Fruit fly (Drosophila melanogaster): ENCODE measurements around the gene Tm1.

Tm1 gene

dm6 chr3R:15291551-15292223 lies 13.7 kb downstream of the Tm1 start:
- TF ChIP-seq dsf (GFP tag; optimal IDR thresholded peaks at IDR 0.05; ENCODE audit: borderline replicate concordance) (no peak), jim (GFP tag; optimal IDR thresholded peaks at IDR 0.05) (no peak), dl (GFP tag; optimal IDR thresholded peaks at IDR 0.05; ENCODE audit: insufficient read depth in 1 of 2, partially characterized antibody in 2 of 2) (peak; percentile 86 to 92), psq (GFP tag; optimal IDR thresholded peaks at IDR 0.05) (peak; percentile 64), OdsH (GFP tag; optimal IDR thresholded peaks at IDR 0.05) (peak; percentile 32), h (GFP tag; optimal IDR thresholded peaks at IDR 0.05) (peak; percentile 24), rgr (GFP tag; optimal IDR thresholded peaks at IDR 0.05) (peak; percentile 8), Sp1 (GFP tag; optimal IDR thresholded peaks at IDR 0.05) (peak; percentile 34), sv (GFP tag; optimal IDR thresholded peaks at IDR 0.05) (no peak), Vsx2 (GFP tag; optimal IDR thresholded peaks at IDR 0.05; ENCODE audit: partially characterized antibody) (peak; percentile 70), Hr78 (GFP tag; optimal IDR thresholded peaks at IDR 0.05) (no peak), Dif (GFP tag; optimal IDR thresholded peaks at IDR 0.05; ENCODE audit: partially characterized antibody) (peak; percentile 90)

- peak in 1 of 2 experiments; percentile 40 for TF ChIP-seq foxo (GFP tag; optimal IDR thresholded peaks at IDR 0.05)
- TF ChIP-seq brk (GFP tag; optimal IDR thresholded peaks at IDR 0.05): no peak
- TF ChIP-seq Dfd (GFP tag; optimal IDR thresholded peaks at IDR 0.05): peak; percentile 94
These were observed 14.4 kb downstream of the Tm1 start for dm6 chr3R:15292241-15293004.

- TF ChIP-seq psq (GFP tag; optimal IDR thresholded peaks at IDR 0.05): peak; percentile 75
- peak in 1 of 2 experiments; percentile 55 for TF ChIP-seq foxo (GFP tag; optimal IDR thresholded peaks at IDR 0.05)
- peak; percentile 30 for TF ChIP-seq br (GFP tag; optimal IDR thresholded peaks at IDR 0.05)
- TF ChIP-seq HLH106 (tag; optimal IDR thresholded peaks at IDR 0.05): peak; percentile 27
- peak; percentile 56 for TF ChIP-seq OdsH (GFP tag; optimal IDR thresholded peaks at IDR 0.05)
- peak; percentile 85 for TF ChIP-seq woc (GFP tag; optimal IDR thresholded peaks at IDR 0.05)
- TF ChIP-seq Hnf4 (GFP tag; optimal IDR thresholded peaks at IDR 0.05): no peak
- TF ChIP-seq Vsx2 (GFP tag; optimal IDR thresholded peaks at IDR 0.05; ENCODE audit: partially characterized antibody): no peak
- TF ChIP-seq Sp1 (GFP tag; optimal IDR thresholded peaks at IDR 0.05): peak; percentile 58
- peak; percentile 13 for TF ChIP-seq Rel (GFP tag; optimal IDR thresholded peaks at IDR 0.05)
- no peak for TF ChIP-seq Rel (tag; optimal IDR thresholded peaks at IDR 0.05)
- TF ChIP-seq fru (GFP tag; optimal IDR thresholded peaks at IDR 0.05): peak; percentile 45
- peak; percentile 52 for TF ChIP-seq ey (GFP tag; optimal IDR thresholded peaks at IDR 0.05)
- peak; percentile 59 for TF ChIP-seq h (GFP tag; optimal IDR thresholded peaks at IDR 0.05)
- TF ChIP-seq Myc (optimal IDR thresholded peaks at IDR 0.05): no peak
- TF ChIP-seq jim (GFP tag; optimal IDR thresholded peaks at IDR 0.05): peak; percentile 65
- no peak for TF ChIP-seq GATAd (GFP tag; optimal IDR thresholded peaks at IDR 0.05)
These were observed 15.2 kb downstream of the Tm1 start for dm6 chr3R:15293005-15293877.

dm6 chr3R:15293878-15294350 lies 15.9 kb downstream of the Tm1 start:
- TF ChIP-seq woc (GFP tag; optimal IDR thresholded peaks at IDR 0.05) (peak; percentile 55), CG9705 (GFP tag; optimal IDR thresholded peaks at IDR 0.05) (no peak), jim (GFP tag; optimal IDR thresholded peaks at IDR 0.05) (no peak), dsf (GFP tag; optimal IDR thresholded peaks at IDR 0.05; ENCODE audit: borderline replicate concordance) (no peak)

dm6 chr3R:15297904-15298303 lies 19.9 kb downstream of the Tm1 start:
- TF ChIP-seq Hr83 (GFP tag; optimal IDR thresholded peaks at IDR 0.05; ENCODE audit: poor library complexity, severe bottlenecking): peak; percentile 13
- no peak for TF ChIP-seq Rel (GFP tag; optimal IDR thresholded peaks at IDR 0.05)
- peak; percentile 59 for TF ChIP-seq Rel (tag; optimal IDR thresholded peaks at IDR 0.05)
- peak; percentile 94 for TF ChIP-seq psq (GFP tag; optimal IDR thresholded peaks at IDR 0.05)
- peak in 1 of 2 experiments; percentile 17 for TF ChIP-seq dl (GFP tag; optimal IDR thresholded peaks at IDR 0.05; ENCODE audit: insufficient read depth in 1 of 2, partially characterized antibody in 2 of 2)
- TF ChIP-seq Dif (GFP tag; optimal IDR thresholded peaks at IDR 0.05; ENCODE audit: partially characterized antibody): no peak
- no peak for TF ChIP-seq foxo (GFP tag; optimal IDR thresholded peaks at IDR 0.05)
- TF ChIP-seq HLH106 (tag; optimal IDR thresholded peaks at IDR 0.05): no peak
- TF ChIP-seq h (GFP tag; optimal IDR thresholded peaks at IDR 0.05): peak; percentile 45
- TF ChIP-seq ey (GFP tag; optimal IDR thresholded peaks at IDR 0.05): no peak
- TF ChIP-seq sage (GFP tag; optimal IDR thresholded peaks at IDR 0.05): no peak
- no peak for TF ChIP-seq pan (optimal IDR thresholded peaks at IDR 0.05)
- TF ChIP-seq Hr78 (GFP tag; optimal IDR thresholded peaks at IDR 0.05): no peak

Measured in whole organism, wandering third instar larva.